Fruit fly (Drosophila melanogaster): Measurements from ENCODE around the gene tefu.
A peak's percentile ranks its signal among the peaks of the same experiment; 100 is the strongest.

tefu gene

DNA sequence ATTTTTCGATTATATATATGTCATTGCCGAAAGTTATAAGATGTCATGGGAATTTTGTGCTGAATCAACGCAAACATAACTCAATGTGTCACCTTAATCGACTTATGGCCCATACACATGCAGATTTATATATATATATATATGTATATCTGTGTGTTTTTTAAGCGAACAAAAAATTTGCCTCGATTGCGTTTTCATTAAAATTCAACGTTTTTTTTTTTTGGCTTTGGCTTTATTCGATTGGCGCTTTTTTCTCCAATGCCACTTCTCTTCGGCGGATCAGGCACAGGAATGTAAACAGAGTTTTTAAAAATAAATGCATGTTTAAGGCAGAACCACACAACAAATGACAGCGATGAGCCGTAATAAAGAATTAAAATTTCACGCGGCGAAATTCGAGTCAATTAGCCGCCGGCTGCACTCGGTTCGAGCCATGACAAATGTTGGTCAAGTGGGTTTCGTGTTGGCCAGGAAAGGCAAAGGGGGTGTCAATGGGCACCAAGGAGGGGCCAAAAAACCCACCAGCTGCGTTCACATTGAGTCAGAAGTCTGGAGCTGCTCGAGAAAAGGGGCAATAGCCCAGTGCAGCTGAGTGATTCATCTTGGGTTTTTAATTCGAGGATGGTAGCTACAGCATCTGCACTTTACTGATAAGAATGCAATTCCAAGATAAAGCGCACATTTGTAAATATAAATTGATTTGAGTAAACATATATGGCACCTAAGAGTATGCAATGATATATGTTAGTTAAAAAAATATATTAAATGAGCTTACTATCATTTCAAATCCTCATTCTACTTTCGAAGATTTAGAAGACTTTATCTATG, 41.2 kb upstream of the tefu start:
- TF ChIP-seq Dbx (GFP tag; IDR thresholded peaks at IDR 0.05) (0 out of 3 replicates have a peak, but pooled peaks have one; percentile 22), Xbp1 (GFP tag; optimal IDR thresholded peaks at IDR 0.05) (no peak), C15 (GFP tag; IDR thresholded peaks at IDR 0.05) (0 out of 3 replicates have a peak, but pooled peaks have one; percentile 19), CG4404 (GFP tag; IDR thresholded peaks at IDR 0.05) (no peak), CG18619 (GFP tag; optimal IDR thresholded peaks at IDR 0.05) (no peak)

DNA sequence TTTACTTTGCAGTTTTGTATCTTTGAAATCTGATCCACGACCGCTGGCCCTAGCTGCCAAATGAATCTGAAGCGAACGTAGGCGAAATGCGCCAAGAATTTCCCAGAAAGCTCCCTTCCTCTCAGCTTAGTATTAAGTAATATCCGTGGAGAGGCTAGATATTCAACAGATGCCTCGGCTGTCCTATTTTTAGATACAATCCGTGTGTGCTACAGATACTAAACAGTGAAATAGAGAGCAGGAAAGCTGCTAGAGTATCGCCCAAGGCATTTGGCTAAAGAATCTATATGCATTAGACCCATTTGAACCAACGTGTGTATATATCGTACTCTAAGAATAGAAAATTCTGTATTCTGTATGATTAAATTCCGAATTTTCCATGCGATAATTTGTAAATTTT, 40.3 kb upstream of the tefu start:
- TF ChIP-seq D19B (GFP tag; optimal IDR thresholded peaks at IDR 0.05), result no peak
- TF ChIP-seq stc (GFP tag; IDR thresholded peaks at IDR 0.05), result no peak
- TF ChIP-seq Awh (GFP tag; IDR thresholded peaks at IDR 0.05), result no peak
- no peak for TF ChIP-seq CG10274 (GFP tag; optimal IDR thresholded peaks at IDR 0.05)
- peak; percentile 18 for TF ChIP-seq lilli (GFP tag; optimal IDR thresholded peaks at IDR 0.05)
- no peak for TF ChIP-seq dpn (GFP tag; optimal IDR thresholded peaks at IDR 0.05)
- no peak for TF ChIP-seq bcd (GFP tag; optimal IDR thresholded peaks at IDR 0.05)
- TF ChIP-seq Med (GFP tag), result peak; percentile 23
- no peak for TF ChIP-seq Scr (GFP tag; IDR thresholded peaks at IDR 0.05; ENCODE audit: partially characterized antibody)
- TF ChIP-seq h (optimal IDR thresholded peaks at IDR 0.05), result no peak
- no peak for TF ChIP-seq CG15269 (tag; optimal IDR thresholded peaks at IDR 0.05)
- TF ChIP-seq CG32772 (GFP tag; IDR thresholded peaks at IDR 0.05), result 0 out of 2 replicates have a peak, but pooled peaks have one; percentile 17
- no peak for TF ChIP-seq CG6654 (GFP tag; optimal IDR thresholded peaks at IDR 0.05)
- TF ChIP-seq emc (GFP tag; optimal IDR thresholded peaks at IDR 0.05), result no peak
- TF ChIP-seq Bteb2 (GFP tag; optimal IDR thresholded peaks at IDR 0.05), result no peak
- TF ChIP-seq maf-S (GFP tag; optimal IDR thresholded peaks at IDR 0.05), result no peak
- no peak for TF ChIP-seq trh (GFP tag; optimal IDR thresholded peaks at IDR 0.05)
- no peak for TF ChIP-seq CG12659 (GFP tag; optimal IDR thresholded peaks at IDR 0.05)
- TF ChIP-seq CG18262 (tag; optimal IDR thresholded peaks at IDR 0.05), result no peak
- no peak for TF ChIP-seq CG3065 (GFP tag; optimal IDR thresholded peaks at IDR 0.05)
- no peak for TF ChIP-seq fru (optimal IDR thresholded peaks at IDR 0.05)
- TF ChIP-seq CG18764 (GFP tag; optimal IDR thresholded peaks at IDR 0.05), result no peak
- TF ChIP-seq grau (tag; optimal IDR thresholded peaks at IDR 0.05), result no peak
- no peak for TF ChIP-seq dmrt11E (tag; optimal IDR thresholded peaks at IDR 0.05)
- no peak for TF ChIP-seq Lpt (GFP tag; optimal IDR thresholded peaks at IDR 0.05)
- TF ChIP-seq Asciz (GFP tag; optimal IDR thresholded peaks at IDR 0.05), result no peak
- TF ChIP-seq CG2120 (GFP tag; optimal IDR thresholded peaks at IDR 0.05), result no peak
- TF ChIP-seq ttk (GFP tag; IDR thresholded peaks at IDR 0.05), result no peak
- peak; percentile 69 for TF ChIP-seq kah (GFP tag; optimal IDR thresholded peaks at IDR 0.05)
- peak; percentile 57 for TF ChIP-seq sd (tag; optimal IDR thresholded peaks at IDR 0.05)
- TF ChIP-seq nerfin-2 (GFP tag; IDR thresholded peaks at IDR 0.05; ENCODE audit: partially characterized antibody), result no peak
- no peak for TF ChIP-seq sima (GFP tag; optimal IDR thresholded peaks at IDR 0.05)
- peak; percentile 18 for TF ChIP-seq D19A (tag; optimal IDR thresholded peaks at IDR 0.05)
- TF ChIP-seq tll (GFP tag; optimal IDR thresholded peaks at IDR 0.05), result no peak
- TF ChIP-seq CG9817 (tag; optimal IDR thresholded peaks at IDR 0.05), result no peak
- no peak for TF ChIP-seq CG4360 (GFP tag; IDR thresholded peaks at IDR 0.05)
- no peak for TF ChIP-seq sens-2 (GFP tag; IDR thresholded peaks at IDR 0.05)
- no peak for TF ChIP-seq p53 (GFP tag; optimal IDR thresholded peaks at IDR 0.05)

Data from whole organism, embryonic.